Worm (Caenorhabditis elegans) whole organism, L4/young adult: ENCODE data around the gene tpst-1.

ENCODE experiments used
- W03F9.2 ChIP-seq: fragments of 150-350 bp; optimal IDR thresholded peaks from 2 replicates; lab custom pipeline; 2014; ENCODE audit warnings: missing biosample characterization, missing genetic modification characterization
- dao-5 ChIP-seq: sonication (generic microtip); optimal IDR thresholded peaks from 2 replicates; lab custom pipeline; 2016; ENCODE audit warnings: missing genotype, missing genetic modification characterization, moderate library complexity, missing compliant biosample characterization
- him-1 ChIP-seq: sonication (generic microtip); optimal IDR thresholded peaks from 2 replicates; lab custom pipeline; 2016; ENCODE audit warnings: missing genotype, missing genetic modification reagents, missing genetic modification characterization, missing compliant biosample characterization

tpst-1 gene

ce11 chrIII:12662186-12662585, at the start of gene tpst-1:
Gene tpst-1 (minus strand): TSS chrIII:12662286.
- TF ChIP-seq him-1 (tag; lab: Kevin White, UChicago) = no peak
- TF ChIP-seq W03F9.2 = no peak
- no peak for TF ChIP-seq dao-5 (tag; lab: Kevin White, UChicago)

- no peak for TF ChIP-seq him-1 (tag; lab: Kevin White, UChicago)
- TF ChIP-seq dao-5 (tag; lab: Kevin White, UChicago) = no peak
- TF ChIP-seq W03F9.2 = no peak
These were observed 49.6 kb upstream of the tpst-1 start for ce11 chrIII:12711682-12712081.

- TF ChIP-seq W03F9.2 (no peak), him-1 (tag; lab: Kevin White, UChicago) (no peak), dao-5 (tag; lab: Kevin White, UChicago) (no peak)
These were observed 49.1 kb upstream of the tpst-1 start, which contains the start of gene hut-1 for ce11 chrIII:12711217-12711616. Gene hut-1 (plus strand): TSS chrIII:12711560.

ce11 chrIII:12703237-12703636, 41.2 kb upstream of the tpst-1 start:
- no peak for TF ChIP-seq him-1 (tag; lab: Kevin White, UChicago)
- no peak for TF ChIP-seq dao-5 (tag; lab: Kevin White, UChicago)

ce11 chrIII:12702375-12702774, 40.3 kb upstream of the tpst-1 start:
- TF ChIP-seq him-1 (tag; lab: Kevin White, UChicago) = no peak
- TF ChIP-seq W03F9.2 = no peak
- TF ChIP-seq dao-5 (tag; lab: Kevin White, UChicago) = no peak

- TF ChIP-seq him-1 (tag; lab: Kevin White, UChicago) (no peak), W03F9.2 (no peak), dao-5 (tag; lab: Kevin White, UChicago) (no peak)
These were observed 37.1 kb upstream of the tpst-1 start, which contains the start of gene sas-1 for ce11 chrIII:12699194-12699593. Gene sas-1 (plus strand): TSS chrIII:12699494.

- TF ChIP-seq him-1 (tag; lab: Kevin White, UChicago) = no peak
- no peak for TF ChIP-seq W03F9.2
- TF ChIP-seq dao-5 (tag; lab: Kevin White, UChicago) = no peak
These were observed 35.5 kb upstream of the tpst-1 start for ce11 chrIII:12697591-12697990.

ce11 chrIII:12687872-12688375, 25.8 kb upstream of the tpst-1 start, which contains the start of the genes rsp-3 and spin-4:
Gene rsp-3 (minus strand): TSS chrIII:12687922.
Gene spin-4 (plus strand): TSS chrIII:12688318.
- TF ChIP-seq W03F9.2 (peak; percentile 80), dao-5 (tag; lab: Kevin White, UChicago) (no peak)

ce11 chrIII:12687382-12687781, 25.3 kb upstream of the tpst-1 start:
- TF ChIP-seq dao-5 (tag; lab: Kevin White, UChicago) = no peak
- TF ChIP-seq him-1 (tag; lab: Kevin White, UChicago) = no peak
- TF ChIP-seq W03F9.2 = no peak

ce11 chrIII:12686457-12687250, 24.6 kb upstream of the tpst-1 start:
- TF ChIP-seq dao-5 (tag; lab: Kevin White, UChicago) (no peak), him-1 (tag; lab: Kevin White, UChicago) (no peak), W03F9.2 (no peak)

ce11 chrIII:12685372-12686298, 23.5 kb upstream of the tpst-1 start:
- TF ChIP-seq dao-5 (tag; lab: Kevin White, UChicago) = no peak

- TF ChIP-seq W03F9.2 (no peak), dao-5 (tag; lab: Kevin White, UChicago) (no peak), him-1 (tag; lab: Kevin White, UChicago) (no peak)
These were observed 18.2 kb upstream of the tpst-1 start for ce11 chrIII:12680266-12680665.

ce11 chrIII:12673382-12673970, 11.4 kb upstream of the tpst-1 start, which contains the start of the genes taf-7.2 and elpc-2:
Gene taf-7.2 (minus strand): TSS chrIII:12673423.
Gene elpc-2 (plus strand): TSS chrIII:12673677.
- TF ChIP-seq dao-5 (tag; lab: Kevin White, UChicago) = no peak
- TF ChIP-seq W03F9.2 = peak; percentile 24
- TF ChIP-seq him-1 (tag; lab: Kevin White, UChicago) = peak; percentile 15
